Fruit fly (Drosophila melanogaster): ENCODE data around the gene exex.
A peak's percentile ranks its signal among the peaks of the same experiment; 100 is the strongest.

Gene exex

dm6 chr3L:7903489-7904150, 44.4 kb upstream of the exex start (continued):
- TF ChIP-seq CG30020 (tag; optimal IDR thresholded peaks at IDR 0.05) (no peak), Max (GFP tag; optimal IDR thresholded peaks at IDR 0.05) (peak; percentile 63), dmrt99B (tag; optimal IDR thresholded peaks at IDR 0.05) (peak; percentile 90), Oli (tag; optimal IDR thresholded peaks at IDR 0.05) (peak; percentile 86), CG1647 (GFP tag; optimal IDR thresholded peaks at IDR 0.05) (peak; percentile 60), pzg (GFP tag; optimal IDR thresholded peaks at IDR 0.05) (no peak), sim (GFP tag; IDR thresholded peaks at IDR 0.05) (peak; percentile 89), Hr3 (GFP tag; optimal IDR thresholded peaks at IDR 0.05) (peak; percentile 72), Trl (optimal IDR thresholded peaks at IDR 0.05) (no peak), Trl (GFP tag; optimal IDR thresholded peaks at IDR 0.05) (peak; percentile 86), Med (GFP tag) (peak; percentile 96), CG1602 (GFP tag; optimal IDR thresholded peaks at IDR 0.05) (peak; percentile 87), CG12155 (GFP tag; optimal IDR thresholded peaks at IDR 0.05) (peak; percentile 63), CG2116 (GFP tag; optimal IDR thresholded peaks at IDR 0.05) (peak; percentile 56), ab (GFP tag; optimal IDR thresholded peaks at IDR 0.05) (no peak), TFAM (GFP tag; optimal IDR thresholded peaks at IDR 0.05) (peak; percentile 44), CG10959 (GFP tag; IDR thresholded peaks at IDR 0.05) (peak; percentile 62; the same call in 1 of the 2 replicates), CG9727 (GFP tag; optimal IDR thresholded peaks at IDR 0.05) (peak; percentile 90), ems (GFP tag; optimal IDR thresholded peaks at IDR 0.05) (peak; percentile 44), CHES-1-like (GFP tag; optimal IDR thresholded peaks at IDR 0.05) (peak; percentile 81), HmgZ (tag; optimal IDR thresholded peaks at IDR 0.05) (peak; percentile 76), CG8290 (GFP tag; optimal IDR thresholded peaks at IDR 0.05) (peak; percentile 74), CG8290 (tag; optimal IDR thresholded peaks at IDR 0.05) (peak; percentile 32 to 48), ATbp (GFP tag; optimal IDR thresholded peaks at IDR 0.05) (peak; percentile 86), salm (tag; optimal IDR thresholded peaks at IDR 0.05) (peak; percentile 67), fd102C (GFP tag; optimal IDR thresholded peaks at IDR 0.05) (peak; percentile 21), Sry-β (GFP tag; optimal IDR thresholded peaks at IDR 0.05) (peak; percentile 66), CG11696 (GFP tag; IDR thresholded peaks at IDR 0.05) (peak; percentile 59; the same call in 1 of the 2 replicates), CG9876 (GFP tag; optimal IDR thresholded peaks at IDR 0.05) (peak; percentile 48), CG13424 (tag; optimal IDR thresholded peaks at IDR 0.05) (peak; percentile 90), ara (GFP tag; IDR thresholded peaks at IDR 0.05) (peak; percentile 85), trem (tag; optimal IDR thresholded peaks at IDR 0.05) (peak; percentile 87), bab2 (GFP tag; optimal IDR thresholded peaks at IDR 0.05) (peak; percentile 91), Nf-YB (GFP tag; optimal IDR thresholded peaks at IDR 0.05) (peak; percentile 71), abd-A (tag; optimal IDR thresholded peaks at IDR 0.05) (no peak), sug (tag; optimal IDR thresholded peaks at IDR 0.05) (no peak), sob (GFP tag; IDR thresholded peaks at IDR 0.05) (peak; percentile 80), CG3065 (GFP tag; optimal IDR thresholded peaks at IDR 0.05) (peak; percentile 81), CG2712 (tag; optimal IDR thresholded peaks at IDR 0.05) (peak; percentile 94), NFAT (GFP tag; IDR thresholded peaks at IDR 0.05) (peak; percentile 64; the same call in 1 of the 2 replicates), CG11085 (GFP tag; IDR thresholded peaks at IDR 0.05) (peak; percentile 68), H2.0 (GFP tag; IDR thresholded peaks at IDR 0.05) (peak; percentile 74), CG16779 (GFP tag; IDR thresholded peaks at IDR 0.05) (no peak), org-1 (GFP tag; optimal IDR thresholded peaks at IDR 0.05) (peak; percentile 72), Dbx (GFP tag; IDR thresholded peaks at IDR 0.05) (peak; percentile 59), CG13624 (GFP tag; optimal IDR thresholded peaks at IDR 0.05) (peak; percentile 86), Rx (GFP tag; IDR thresholded peaks at IDR 0.05) (peak; percentile 27; the same call in 1 of the 2 replicates), CG11456 (GFP tag; IDR thresholded peaks at IDR 0.05) (peak; percentile 79), CG8281 (tag; optimal IDR thresholded peaks at IDR 0.05) (peak; percentile 83), caup (GFP tag; optimal IDR thresholded peaks at IDR 0.05; ENCODE audit: severe bottlenecking) (peak; percentile 68), CG12236 (GFP tag; optimal IDR thresholded peaks at IDR 0.05) (peak; percentile 84)

Data from whole organism, embryonic.